Fruit fly (Drosophila melanogaster): ENCODE measurements around the gene CG12105.

The CG12105 gene

DNA sequence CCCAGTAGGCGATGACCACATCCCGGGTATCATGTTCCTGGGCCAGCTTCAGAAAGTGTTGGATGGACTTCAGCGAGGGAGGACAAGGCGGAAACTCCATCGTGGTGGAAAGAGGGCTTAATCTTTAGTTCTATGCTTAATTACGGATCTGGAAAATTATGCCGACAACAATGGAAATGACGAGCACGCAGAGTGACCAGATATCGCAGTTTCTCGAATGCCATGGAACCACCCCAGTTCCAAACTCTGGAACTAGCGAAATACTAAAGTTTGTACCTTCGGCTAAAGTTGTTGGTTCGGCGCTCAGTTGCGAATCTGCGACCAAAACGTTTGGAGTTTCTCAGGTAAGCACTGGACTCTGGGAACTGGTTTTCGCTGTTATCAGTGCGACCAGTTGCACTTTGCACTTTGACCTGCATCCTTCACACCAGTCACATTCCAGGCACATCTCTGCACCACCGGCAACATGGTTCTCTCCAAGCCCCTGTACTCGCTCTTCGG, 37.1 kb upstream of the CG12105 start, which contains the start of the genes CG7970 and Vta1:
CG7970 (plus strand) TSS at position 51 of the 501 bp plus-strand sequence.
Vta1 (minus strand) TSS at position 201 of the 501 bp plus-strand sequence.
- TF ChIP-seq Sox14 (GFP tag; optimal IDR thresholded peaks at IDR 0.05) (no peak), Eip93F (GFP tag; optimal IDR thresholded peaks at IDR 0.05) (no peak), CG8632 (GFP tag; optimal IDR thresholded peaks at IDR 0.05) (no peak), CG9139 (GFP tag; optimal IDR thresholded peaks at IDR 0.05) (peak; percentile 87), CG6808 (GFP tag; optimal IDR thresholded peaks at IDR 0.05) (peak; percentile 83), CG6163 (GFP tag; IDR thresholded peaks at IDR 0.05) (peak; percentile 35; the same call in 1 of the 3 replicates), Lpt (GFP tag; optimal IDR thresholded peaks at IDR 0.05) (peak; percentile 42), CG11902 (GFP tag; optimal IDR thresholded peaks at IDR 0.05) (no peak), CG7368 (GFP tag; optimal IDR thresholded peaks at IDR 0.05) (peak; percentile 9), salr (GFP tag; optimal IDR thresholded peaks at IDR 0.05) (peak in 1 of 2 experiments; percentile 45), pdm3 (GFP tag; optimal IDR thresholded peaks at IDR 0.05) (no peak), Sox102F (GFP tag; optimal IDR thresholded peaks at IDR 0.05) (no peak), CG15336 (GFP tag; IDR thresholded peaks at IDR 0.05) (peak; percentile 43; the same call in 1 of the 2 replicates), svp (GFP tag) (peak; percentile 94), CG11762 (GFP tag; optimal IDR thresholded peaks at IDR 0.05; ENCODE audit: insufficient read depth) (peak; percentile 21), CG3919 (GFP tag; optimal IDR thresholded peaks at IDR 0.05) (no peak), ss (GFP tag; optimal IDR thresholded peaks at IDR 0.05) (no peak), CG8119 (GFP tag; IDR thresholded peaks at IDR 0.05) (peak; percentile 55), CG32006 (GFP tag; optimal IDR thresholded peaks at IDR 0.05) (no peak), Eip78C (GFP tag) (no peak), CG1621 (tag; optimal IDR thresholded peaks at IDR 0.05) (peak; percentile 80), CG6854 (GFP tag; optimal IDR thresholded peaks at IDR 0.05) (peak; percentile 79), Blimp-1 (GFP tag; optimal IDR thresholded peaks at IDR 0.05) (no peak), eg (GFP tag; IDR thresholded peaks at IDR 0.05) (peak; percentile 80), Gug (GFP tag; IDR thresholded peaks at IDR 0.05) (peak; percentile 13; the same call in 1 of the 2 replicates), dac (GFP tag; optimal IDR thresholded peaks at IDR 0.05) (no peak), CG16779 (tag; optimal IDR thresholded peaks at IDR 0.05) (peak; percentile 75), CG6276 (GFP tag; optimal IDR thresholded peaks at IDR 0.05) (peak; percentile 90), spab (GFP tag; optimal IDR thresholded peaks at IDR 0.05) (peak; percentile 75), Smox (GFP tag; optimal IDR thresholded peaks at IDR 0.05) (no peak), CG6792 (GFP tag; optimal IDR thresholded peaks at IDR 0.05) (no peak), CG31627 (GFP tag; optimal IDR thresholded peaks at IDR 0.05) (no peak), net (GFP tag; optimal IDR thresholded peaks at IDR 0.05) (peak; percentile 79), Sox15 (GFP tag; optimal IDR thresholded peaks at IDR 0.05) (no peak), Ets21C (GFP tag; optimal IDR thresholded peaks at IDR 0.05) (no peak), cyc (GFP tag; optimal IDR thresholded peaks at IDR 0.05) (no peak), CG10631 (GFP tag; optimal IDR thresholded peaks at IDR 0.05) (no peak)

DNA sequence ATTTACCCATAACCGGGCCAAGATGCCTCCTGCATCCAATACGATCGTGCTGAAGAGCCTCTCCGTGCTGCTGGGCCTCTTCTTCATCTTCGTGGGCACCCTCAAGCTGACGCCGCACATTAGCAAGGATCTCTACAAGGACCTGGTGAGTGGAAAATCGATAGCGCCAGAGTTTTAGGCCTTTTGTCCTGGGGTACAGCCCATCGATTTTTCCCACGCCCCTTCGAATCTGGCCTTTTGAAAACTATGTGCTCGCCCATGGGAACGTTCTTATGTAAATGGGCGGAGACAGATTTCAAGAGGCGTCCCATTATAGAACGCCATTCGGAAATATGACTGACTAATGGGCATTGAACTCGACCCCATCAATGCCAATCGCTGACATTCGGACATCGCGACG, 33.8 kb upstream of the CG12105 start:
- TF ChIP-seq Sox102F (GFP tag; optimal IDR thresholded peaks at IDR 0.05) (no peak), Lpt (GFP tag; optimal IDR thresholded peaks at IDR 0.05) (no peak), svp (GFP tag) (no peak), CG6854 (GFP tag; optimal IDR thresholded peaks at IDR 0.05) (no peak), CG6163 (GFP tag; IDR thresholded peaks at IDR 0.05) (no peak), vri (GFP tag; optimal IDR thresholded peaks at IDR 0.05) (no peak)

DNA sequence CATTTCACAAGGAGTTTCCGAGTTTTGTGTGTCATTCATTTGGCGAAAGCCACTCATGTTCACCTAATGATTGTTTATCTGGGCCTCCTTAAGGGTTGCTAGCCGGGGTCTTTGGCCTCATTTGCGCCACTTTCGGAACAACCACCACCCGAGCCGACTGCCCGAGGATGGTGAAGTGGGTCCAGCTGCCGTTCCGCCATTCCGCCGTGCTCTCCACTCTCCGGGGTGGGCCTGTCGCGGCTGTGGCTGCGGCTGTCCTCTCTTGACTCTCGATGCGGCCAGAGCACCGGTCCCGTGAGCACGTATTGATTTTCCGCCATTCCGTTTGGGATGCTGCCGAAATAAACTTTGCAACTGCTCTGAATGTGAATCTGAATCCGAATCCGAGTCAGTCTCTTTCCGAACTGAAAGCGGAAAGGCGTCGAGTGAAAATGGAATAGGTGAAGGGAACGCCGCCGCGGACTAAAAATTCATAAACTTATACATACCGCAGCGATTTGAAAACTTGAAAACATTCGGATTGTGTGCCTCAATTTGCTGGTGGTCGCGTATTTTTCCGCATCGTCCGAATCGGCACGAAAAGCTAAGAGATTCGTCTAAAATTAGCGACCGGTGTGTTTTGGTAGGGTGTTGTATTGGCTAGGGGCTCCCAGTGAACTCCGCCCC, 33.2 kb upstream of the CG12105 start, which contains the start of gene CG13920:
CG13920 (plus strand) TSS at position 255 of the 666 bp plus-strand sequence.
- TF ChIP-seq Ets96B (tag; optimal IDR thresholded peaks at IDR 0.05) (no peak), CG6276 (GFP tag; optimal IDR thresholded peaks at IDR 0.05) (no peak), svp (GFP tag) (no peak), dsx (GFP tag; optimal IDR thresholded peaks at IDR 0.05; ENCODE audit: poor library complexity, severe bottlenecking) (no peak), vri (GFP tag; optimal IDR thresholded peaks at IDR 0.05) (no peak), CG6854 (GFP tag; optimal IDR thresholded peaks at IDR 0.05) (no peak), CG11294 (GFP tag; IDR thresholded peaks at IDR 0.05) (no peak)

Data from whole organism, prepupa.